Worm (Caenorhabditis elegans) whole organism, L4 larva: ENCODE results near the gene col-186.

Source experiments
- nhr-102 ChIP-seq: sonication (generic microtip); optimal IDR thresholded peaks from 2 replicates; lab custom pipeline; 2016; ENCODE audit warnings: mild to moderate bottlenecking, missing genetic modification characterization, moderate library complexity, missing compliant biosample characterization
- nhr-77 ChIP-seq: fragments of 150-350 bp; optimal IDR thresholded peaks from 2 replicates; lab custom pipeline; 2014; ENCODE audit warnings: missing biosample characterization, missing genetic modification characterization
- pqm-1 ChIP-seq: sonication (generic microtip); optimal IDR thresholded peaks from 2 replicates; lab custom pipeline; 2017; ENCODE audit warnings: missing biosample characterization, missing genetic modification characterization
- set-16 ChIP-seq: fragments of 200-800 bp; sonication (Bioruptor generic); IDR thresholded peaks from 2 replicates; pipeline ENCODE4 v1.3.6; 2022; ENCODE audit warnings: missing genetic modification reagents, missing genetic modification characterization, missing compliant biosample characterization
- skn-1 ChIP-seq: fragments of 150-350 bp; optimal IDR thresholded peaks from 2 replicates; lab custom pipeline; 2014; ENCODE audit warnings: missing biosample characterization, missing genetic modification characterization

ce11 chrX:15944198-15944597 lies 7.1 kb upstream of the col-186 start:
- TF ChIP-seq nhr-102 (tag; lab: Kevin White, UChicago) (no peak), nhr-77 (no peak), skn-1 (tag; lab: Kevin White, UChicago) (no peak), pqm-1 (tag; lab: Kevin White, UChicago) (no peak), set-16 (GFP tag; lab: Robert Waterston, UW) (no peak)
